Worm (Caenorhabditis elegans): ENCODE data around the gene bath-36.

Gene bath-36

DNA sequence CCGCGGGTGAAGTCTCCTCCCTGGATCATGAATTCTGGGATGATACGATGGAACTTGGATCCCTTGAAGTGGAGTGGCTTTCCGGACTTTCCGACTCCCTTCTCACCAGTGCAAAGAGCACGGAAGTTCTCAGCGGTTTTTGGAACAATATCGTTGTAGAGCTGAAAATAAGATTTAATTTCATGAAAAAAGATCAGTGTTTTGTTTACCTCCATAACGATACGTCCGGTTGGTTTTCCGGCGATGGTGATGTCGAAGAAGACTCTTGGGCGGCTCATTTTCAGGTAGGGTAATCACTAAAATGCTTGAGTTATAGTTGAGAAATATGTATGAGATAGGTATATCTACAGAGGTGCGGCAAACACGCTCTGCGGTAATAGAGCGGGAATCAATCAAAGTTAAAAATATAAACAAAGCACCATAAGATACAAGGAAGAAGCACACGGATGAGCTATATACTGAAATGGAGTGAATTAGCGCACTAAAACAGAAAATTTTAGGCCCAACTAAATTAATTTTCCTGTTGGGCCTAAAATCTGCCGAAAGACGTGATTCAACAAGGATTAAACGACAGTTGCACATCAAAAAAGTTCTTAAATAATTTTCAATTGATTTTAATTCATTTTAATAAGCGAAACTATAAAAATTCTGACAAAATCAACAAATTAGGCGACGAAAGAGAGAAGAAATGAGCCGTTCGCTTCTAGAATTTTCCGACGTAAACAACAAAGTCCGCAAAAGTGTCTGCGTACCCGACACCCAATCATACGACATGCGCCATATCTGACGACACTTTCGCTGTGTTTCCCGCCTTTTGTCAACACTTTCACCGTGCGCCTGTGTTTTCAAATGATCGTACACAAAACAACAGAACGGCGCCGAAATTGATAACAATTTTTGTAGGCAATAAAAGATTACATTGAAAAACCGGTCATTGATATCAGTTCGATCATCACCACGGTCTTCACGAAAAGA lies at the start of gene bath-36, which contains the start of gene cyn-7 (continued):
- TF ChIP-seq F55B11.4 (tag; optimal IDR thresholded peaks at IDR 0.05; ENCODE audit: borderline replicate concordance, insufficient read depth) = no peak
- 0 out of 2 replicates have a peak, but pooled peaks have one; percentile 7 for TF ChIP-seq Y53G8AR.9 (GFP tag; conservative IDR thresholded peaks at IDR 0.05)
- TF ChIP-seq ceh-79 (tag; optimal IDR thresholded peaks at IDR 0.05) = no peak
- TF ChIP-seq Y56A3A.18 (GFP tag; IDR thresholded peaks at IDR 0.05) = no peak
- no peak for TF ChIP-seq egl-44 (GFP tag; IDR thresholded peaks at IDR 0.05)
- no peak for TF ChIP-seq hlh-12 (tag; optimal IDR thresholded peaks at IDR 0.05)
- no peak for TF ChIP-seq ceh-27 (GFP tag; optimal IDR thresholded peaks at IDR 0.05)
- no peak for TF ChIP-seq ceh-58 (GFP tag; IDR thresholded peaks at IDR 0.05)
- no peak for TF ChIP-seq dpff-1 (tag; optimal IDR thresholded peaks at IDR 0.05)
- TF ChIP-seq bed-1 (GFP tag; IDR thresholded peaks at IDR 0.05) = no peak
- TF ChIP-seq mel-28 (tag; optimal IDR thresholded peaks at IDR 0.05; ENCODE audit: borderline replicate concordance) = no peak
- peak; percentile 8 for TF ChIP-seq madf-10 (tag; optimal IDR thresholded peaks at IDR 0.05)
- TF ChIP-seq nhr-27 (tag; optimal IDR thresholded peaks at IDR 0.05) = no peak
- peak; percentile 73 for TF ChIP-seq efl-1 (GFP tag; optimal IDR thresholded peaks at IDR 0.05)
- peak; percentile 49 for TF ChIP-seq ztf-26 (tag; optimal IDR thresholded peaks at IDR 0.05)
- TF ChIP-seq madf-3 (GFP tag; IDR thresholded peaks at IDR 0.05) = 0 out of 2 replicates have a peak, but pooled peaks have one; percentile 63
- peak; percentile 1 for TF ChIP-seq K12H6.12 (tag; optimal IDR thresholded peaks at IDR 0.05)
- peak; percentile 28 for TF ChIP-seq rpc-1 (optimal IDR thresholded peaks at IDR 0.05)
- no peak for TF ChIP-seq rpc-1 (tag; optimal IDR thresholded peaks at IDR 0.05)
- TF ChIP-seq cebp-2 (GFP tag; IDR thresholded peaks at IDR 0.05) = no peak
- no peak for TF ChIP-seq zfh-2 (GFP tag; conservative IDR thresholded peaks at IDR 0.05)
- TF ChIP-seq K11D2.4 (GFP tag; IDR thresholded peaks at IDR 0.05) = peak; percentile 71; the same call in 1 of the 2 replicates
- peak; percentile 14 for TF ChIP-seq repo-1 (tag; optimal IDR thresholded peaks at IDR 0.05)
- TF ChIP-seq B0035.1 (tag; optimal IDR thresholded peaks at IDR 0.05) = no peak
- TF ChIP-seq B0019.2 (GFP tag; conservative IDR thresholded peaks at IDR 0.05) = 0 out of 2 replicates have a peak, but pooled peaks have one; percentile 25
- TF ChIP-seq atf-7 (tag; optimal IDR thresholded peaks at IDR 0.05) = peak; percentile 28
- TF ChIP-seq nhr-80 (tag; optimal IDR thresholded peaks at IDR 0.05) = peak; percentile 80
- no peak for TF ChIP-seq nfya-1 (tag; optimal IDR thresholded peaks at IDR 0.05; ENCODE audit: borderline replicate concordance, insufficient read depth)
- peak; percentile 58 for TF ChIP-seq rcor-1 (GFP tag; IDR thresholded peaks at IDR 0.05)
- 0 out of 2 replicates have a peak, but pooled peaks have one; percentile 26 for TF ChIP-seq Y95B8A.8 (GFP tag; IDR thresholded peaks at IDR 0.05)
- peak; percentile 44; the same call in 1 of the 2 replicates for TF ChIP-seq ceh-100 (GFP tag; IDR thresholded peaks at IDR 0.05)
- TF ChIP-seq lin-26 (GFP tag; IDR thresholded peaks at IDR 0.05) = peak; percentile 34; the same call in 1 of the 2 replicates
- no peak for TF ChIP-seq unc-62 (GFP tag; optimal IDR thresholded peaks at IDR 0.05)
- TF ChIP-seq snpc-4 (GFP tag; optimal IDR thresholded peaks at IDR 0.05) = no peak
- TF ChIP-seq snpc-4 (tag; optimal IDR thresholded peaks at IDR 0.05) = peak in 2 of 4 experiments; percentile 68 to 71
- peak; percentile 53; the same call in 1 of the 2 replicates for TF ChIP-seq nfyb-1 (GFP tag; IDR thresholded peaks at IDR 0.05)
- TF ChIP-seq sea-2 (GFP tag; IDR thresholded peaks at IDR 0.05) = no peak
- no peak for TF ChIP-seq ztf-6 (GFP tag; IDR thresholded peaks at IDR 0.05)
- TF ChIP-seq rec-8 (tag; optimal IDR thresholded peaks at IDR 0.05) = no peak
- TF ChIP-seq F22D6.2 (tag; optimal IDR thresholded peaks at IDR 0.05) = no peak
- TF ChIP-seq tlf-1 (GFP tag; optimal IDR thresholded peaks at IDR 0.05) = peak; percentile 86
- TF ChIP-seq zim-3 (tag; optimal IDR thresholded peaks at IDR 0.05) = no peak
- TF ChIP-seq ztf-25 (GFP tag; IDR thresholded peaks at IDR 0.05) = no peak
- no peak for TF ChIP-seq bed-2 (GFP tag; IDR thresholded peaks at IDR 0.05)
- TF ChIP-seq ztf-18 (tag; optimal IDR thresholded peaks at IDR 0.05) = no peak
- no peak for TF ChIP-seq ama-1 (optimal IDR thresholded peaks at IDR 0.05)
- no peak for TF ChIP-seq ama-1 (GFP tag; optimal IDR thresholded peaks at IDR 0.05)
- no peak for TF ChIP-seq somi-1 (GFP tag; optimal IDR thresholded peaks at IDR 0.05)
